Fruit fly (Drosophila melanogaster): ENCODE measurements around the gene Aduk.

Aduk gene

DNA sequence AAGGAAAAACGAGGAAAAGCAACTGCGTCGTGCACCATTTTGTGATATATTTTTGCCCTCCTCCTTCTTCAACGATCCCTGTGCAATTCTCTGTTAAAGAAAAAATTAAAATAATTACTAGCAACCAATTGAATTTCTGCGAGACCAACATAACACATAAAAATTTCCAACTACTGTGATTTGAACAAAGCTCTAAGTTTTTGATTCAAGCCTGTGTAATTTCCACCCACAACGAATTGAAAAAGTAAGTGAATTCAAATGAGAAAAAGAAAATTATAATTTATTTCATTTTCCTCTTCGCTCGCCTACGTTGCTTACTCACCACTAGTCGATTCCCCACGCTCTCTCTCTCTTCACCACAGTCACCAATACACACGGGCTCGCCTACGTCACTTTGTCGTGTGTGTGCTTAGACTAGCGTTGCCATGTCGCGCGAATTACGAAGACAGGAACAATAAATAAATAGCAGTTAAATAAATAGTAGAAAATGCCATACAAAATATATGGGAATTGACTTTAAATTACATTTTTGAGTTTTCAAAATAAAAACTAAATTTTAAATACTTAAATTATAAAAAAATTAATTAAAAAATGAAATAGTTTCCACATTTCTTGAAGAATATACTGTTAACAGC, 7.9 kb upstream of the Aduk start (continued):
- TF ChIP-seq zfh1 (GFP tag; IDR thresholded peaks at IDR 0.05) = peak; percentile 63; the same call in 1 of the 3 replicates
- peak; percentile 60 for TF ChIP-seq CG34376 (GFP tag; optimal IDR thresholded peaks at IDR 0.05)
- TF ChIP-seq CG6683 (GFP tag; optimal IDR thresholded peaks at IDR 0.05) = peak; percentile 62
- peak; percentile 64 for TF ChIP-seq CG17829 (tag; optimal IDR thresholded peaks at IDR 0.05)
- TF ChIP-seq CG7786 (GFP tag; optimal IDR thresholded peaks at IDR 0.05) = no peak
- peak; percentile 36 for TF ChIP-seq vfl (GFP tag; optimal IDR thresholded peaks at IDR 0.05)
- TF ChIP-seq CG11695 (GFP tag; IDR thresholded peaks at IDR 0.05) = peak; percentile 55; the same call in 2 of the 3 replicates
- peak; percentile 60 for TF ChIP-seq Meics (GFP tag; optimal IDR thresholded peaks at IDR 0.05)
- TF ChIP-seq CG13894 (tag; optimal IDR thresholded peaks at IDR 0.05) = peak; percentile 54
- TF ChIP-seq CG10462 (GFP tag; optimal IDR thresholded peaks at IDR 0.05) = no peak
- no peak for TF ChIP-seq jing (GFP tag; optimal IDR thresholded peaks at IDR 0.05)
- peak; percentile 46 for TF ChIP-seq CG10267 (tag; optimal IDR thresholded peaks at IDR 0.05)
- TF ChIP-seq Asciz (GFP tag; optimal IDR thresholded peaks at IDR 0.05) = peak; percentile 70
- TF ChIP-seq Rx (GFP tag; IDR thresholded peaks at IDR 0.05) = no peak
- peak; percentile 76 for TF ChIP-seq CG8924 (tag; optimal IDR thresholded peaks at IDR 0.05)
- TF ChIP-seq CG8290 (GFP tag; optimal IDR thresholded peaks at IDR 0.05) = no peak
- TF ChIP-seq CG8290 (tag; optimal IDR thresholded peaks at IDR 0.05) = peak; percentile 18 to 81
- peak; percentile 49 for TF ChIP-seq cwo (GFP tag; optimal IDR thresholded peaks at IDR 0.05)
- TF ChIP-seq Hr51 (GFP tag; optimal IDR thresholded peaks at IDR 0.05) = peak in 1 of 2 experiments; percentile 17
- peak; percentile 25 for TF ChIP-seq ind (GFP tag; optimal IDR thresholded peaks at IDR 0.05)
- 0 out of 3 replicates have a peak, but pooled peaks have one; percentile 9 for TF ChIP-seq CG7357 (GFP tag; IDR thresholded peaks at IDR 0.05)
- TF ChIP-seq abd-A (tag; optimal IDR thresholded peaks at IDR 0.05) = peak; percentile 70
- TF ChIP-seq Fer3 (tag; optimal IDR thresholded peaks at IDR 0.05) = peak; percentile 67
- TF ChIP-seq D19A (tag; optimal IDR thresholded peaks at IDR 0.05) = peak; percentile 67
- TF ChIP-seq Fer1 (GFP tag; optimal IDR thresholded peaks at IDR 0.05) = peak; percentile 80
- peak; percentile 84 for TF ChIP-seq CG7987 (GFP tag; optimal IDR thresholded peaks at IDR 0.05)
- TF ChIP-seq salm (tag; optimal IDR thresholded peaks at IDR 0.05) = peak; percentile 12
- TF ChIP-seq CG14014 (GFP tag; IDR thresholded peaks at IDR 0.05) = peak; percentile 11; the same call in 1 of the 2 replicates
- TF ChIP-seq chn (GFP tag; optimal IDR thresholded peaks at IDR 0.05) = no peak
- peak; percentile 96 for TF ChIP-seq HLHmδ (GFP tag; optimal IDR thresholded peaks at IDR 0.05)
- TF ChIP-seq onecut (GFP tag; IDR thresholded peaks at IDR 0.05) = peak; percentile 50
- TF ChIP-seq lola (GFP tag; optimal IDR thresholded peaks at IDR 0.05) = peak in 1 of 3 experiments; percentile 32
- peak; percentile 29 for TF ChIP-seq Dek (tag; optimal IDR thresholded peaks at IDR 0.05)
- peak; percentile 57 for TF ChIP-seq CG31441 (GFP tag; IDR thresholded peaks at IDR 0.05)
- peak; percentile 76 for TF ChIP-seq CG2678 (tag; optimal IDR thresholded peaks at IDR 0.05)
- TF ChIP-seq CG15269 (tag; optimal IDR thresholded peaks at IDR 0.05) = peak; percentile 68
- no peak for TF ChIP-seq CG17361 (GFP tag; IDR thresholded peaks at IDR 0.05)
- TF ChIP-seq CG3995 (GFP tag; optimal IDR thresholded peaks at IDR 0.05) = peak; percentile 10
- TF ChIP-seq Ets97D (GFP tag; optimal IDR thresholded peaks at IDR 0.05) = peak; percentile 20
- no peak for TF ChIP-seq CG15479 (GFP tag; optimal IDR thresholded peaks at IDR 0.05)
- peak; percentile 24 for TF ChIP-seq nau (GFP tag; optimal IDR thresholded peaks at IDR 0.05)
- TF ChIP-seq CG33557 (GFP tag; optimal IDR thresholded peaks at IDR 0.05) = peak; percentile 69
- no peak for TF ChIP-seq wdn (GFP tag; IDR thresholded peaks at IDR 0.05)
- peak; percentile 78 for TF ChIP-seq gcm (GFP tag; optimal IDR thresholded peaks at IDR 0.05)
- TF ChIP-seq CG7556 (GFP tag; optimal IDR thresholded peaks at IDR 0.05) = peak; percentile 50
- TF ChIP-seq CG8388 (GFP tag; optimal IDR thresholded peaks at IDR 0.05) = peak; percentile 46
- TF ChIP-seq Oli (tag; optimal IDR thresholded peaks at IDR 0.05) = peak; percentile 11
- peak; percentile 58 for TF ChIP-seq nerfin-1 (tag; optimal IDR thresholded peaks at IDR 0.05)
- no peak for TF ChIP-seq E2f1 (GFP tag; IDR thresholded peaks at IDR 0.05)

Measured in whole organism, embryonic.